Worm (Caenorhabditis elegans) whole organism, L1 larva: Measurements from ENCODE around the gene H10D18.1.

Experiments
- C34B4.2 ChIP-seq: sonication (generic microtip); optimal IDR thresholded peaks from 2 replicates; lab custom pipeline; 2017; ENCODE audit warnings: mild to moderate bottlenecking, missing genetic modification characterization, missing compliant biosample characterization
- elt-3 ChIP-seq, 6 experiments: fragments of 150-350 bp in 1 of 6; sonication (generic microtip); optimal IDR thresholded peaks; 2 replicates each; lab custom pipeline; 2017 to 2018; ENCODE audit warnings: missing biosample characterization in 6 of 6, missing genetic modification characterization in 6 of 6, inconsistent platforms in 1 of 6
- nhr-237 ChIP-seq: fragments of 150-350 bp; optimal IDR thresholded peaks from 2 replicates; lab custom pipeline; 2014; ENCODE audit warnings: missing biosample characterization, missing genetic modification characterization
- nhr-47 ChIP-seq: sonication (generic microtip); optimal IDR thresholded peaks from 2 replicates; lab custom pipeline; 2016; ENCODE audit warnings: mild to moderate bottlenecking, missing genetic modification characterization, moderate library complexity, missing compliant biosample characterization

ce11 chrV:3841462-3841861 lies 26.4 kb downstream of the H10D18.1 start:
- peak in 1 of 6 experiments; percentile 0 for TF ChIP-seq elt-3 (tag; optimal IDR thresholded peaks at IDR 0.05; lab: Kevin White, UChicago)
- TF ChIP-seq nhr-47 (tag; lab: Kevin White, UChicago): no peak
- no peak for TF ChIP-seq nhr-237 (tag; lab: Kevin White, UChicago)
- TF ChIP-seq C34B4.2 (tag; lab: Kevin White, UChicago): no peak
